Worm (Caenorhabditis elegans) whole organism, late embryonic: ENCODE measurements around the gene srlf-11.
A peak's percentile ranks its signal among the peaks of the same experiment; 100 is the strongest.

Source experiments
- C38D4.7 ChIP-seq: fragments of 200-800 bp; sonication (Bioruptor generic); optimal IDR thresholded peaks from 2 replicates; lab custom pipeline; 2018; ENCODE audit warnings: mild to moderate bottlenecking, missing genetic modification characterization, moderate library complexity, missing compliant biosample characterization
- K09A11.1 ChIP-seq: sonication (generic microtip); optimal IDR thresholded peaks from 2 replicates; lab custom pipeline; 2017; ENCODE audit warnings: antibody characterized with exemption, mild to moderate bottlenecking, missing genetic modification characterization, missing compliant biosample characterization; ENCODE audit not compliant: insufficient read depth
- T23F11.4 ChIP-seq: fragments of 200-800 bp; sonication (Bioruptor generic); optimal IDR thresholded peaks from 2 replicates; lab custom pipeline; 2018; ENCODE audit warnings: mild to moderate bottlenecking, missing genetic modification characterization, missing compliant biosample characterization
- ahr-1 ChIP-seq: sonication (generic microtip); optimal IDR thresholded peaks from 2 replicates; lab custom pipeline; 2016; ENCODE audit warnings: missing genetic modification characterization, missing compliant biosample characterization
- ama-1 ChIP-seq: fragments of 150-350 bp; optimal IDR thresholded peaks from 2 replicates; lab custom pipeline; 2014
- ceh-30 ChIP-seq: fragments of 150-350 bp; optimal IDR thresholded peaks from 2 replicates; lab custom pipeline; 2014; ENCODE audit warnings: missing biosample characterization, missing genetic modification characterization
- ceh-31 ChIP-seq: sonication (generic microtip); optimal IDR thresholded peaks from 2 replicates; lab custom pipeline; 2016; ENCODE audit warnings: missing genetic modification characterization, missing compliant biosample characterization
- ceh-34 ChIP-seq: sonication (generic microtip); optimal IDR thresholded peaks from 2 replicates; lab custom pipeline; 2016; ENCODE audit warnings: mild to moderate bottlenecking, missing genetic modification characterization, missing compliant biosample characterization
- ceh-48 ChIP-seq: sonication (generic microtip); optimal IDR thresholded peaks from 2 replicates; lab custom pipeline; 2016; ENCODE audit warnings: missing genetic modification characterization, inconsistent platforms, missing compliant biosample characterization
- ceh-6 ChIP-seq: fragments of 200-800 bp; sonication (Bioruptor generic); optimal IDR thresholded peaks from 2 replicates; lab custom pipeline; 2018; ENCODE audit warnings: mild to moderate bottlenecking, missing genetic modification characterization, missing compliant biosample characterization
- elt-2 ChIP-seq: sonication (generic microtip); optimal IDR thresholded peaks from 2 replicates; lab custom pipeline; 2016; ENCODE audit warnings: missing genetic modification reagents, missing genetic modification characterization, missing compliant biosample characterization
- elt-4 ChIP-seq: sonication (generic microtip); optimal IDR thresholded peaks from 2 replicates; lab custom pipeline; 2016; ENCODE audit warnings: missing genetic modification characterization, missing compliant biosample characterization
- ets-4 ChIP-seq: sonication (generic microtip); optimal IDR thresholded peaks from 2 replicates; lab custom pipeline; 2016; ENCODE audit warnings: missing genetic modification characterization, missing compliant biosample characterization
- eyg-1 ChIP-seq: sonication (generic microtip); optimal IDR thresholded peaks from 2 replicates; lab custom pipeline; 2016; ENCODE audit warnings: missing genotype, missing genetic modification characterization, missing compliant biosample characterization
- fax-1 ChIP-seq: sonication (generic microtip); optimal IDR thresholded peaks from 2 replicates; lab custom pipeline; 2016; ENCODE audit warnings: missing genotype, missing genetic modification characterization, missing compliant biosample characterization
- fkh-6 ChIP-seq: sonication (generic microtip); optimal IDR thresholded peaks from 2 replicates; lab custom pipeline; 2016; ENCODE audit warnings: missing genetic modification characterization, missing compliant biosample characterization
- hlh-13 ChIP-seq: fragments of 200-800 bp; sonication (Bioruptor generic); optimal IDR thresholded peaks from 2 replicates; lab custom pipeline; 2018; ENCODE audit warnings: mild to moderate bottlenecking, missing genetic modification characterization, missing compliant biosample characterization
- madf-2 ChIP-seq: sonication (generic microtip); optimal IDR thresholded peaks from 2 replicates; lab custom pipeline; 2017; ENCODE audit warnings: missing genetic modification characterization, missing compliant biosample characterization
- mec-3 ChIP-seq: sonication (generic microtip); optimal IDR thresholded peaks from 2 replicates; lab custom pipeline; 2016; ENCODE audit warnings: borderline replicate concordance, missing genetic modification characterization, missing compliant biosample characterization
- nfya-1 ChIP-seq: sonication (generic microtip); optimal IDR thresholded peaks from 2 replicates; lab custom pipeline; 2017; ENCODE audit warnings: missing genetic modification characterization, mild to moderate bottlenecking, missing compliant biosample characterization, antibody characterized with exemption, moderate library complexity
- pax-1 ChIP-seq: fragments of 150-350 bp; optimal IDR thresholded peaks from 2 replicates; lab custom pipeline; 2014; ENCODE audit warnings: missing biosample characterization, missing genetic modification characterization
- sdc-2 ChIP-seq: sonication (generic microtip); optimal IDR thresholded peaks from 2 replicates; lab custom pipeline; 2016; ENCODE audit warnings: missing genotype, missing genetic modification characterization, missing compliant biosample characterization
- sox-2 ChIP-seq: fragments of 200-800 bp; sonication (Bioruptor generic); IDR thresholded peaks from 2 replicates; pipeline ENCODE4 v1.3.6; 2022; ENCODE audit warnings: missing genetic modification reagents, missing genetic modification characterization, missing compliant biosample characterization
- syd-9 ChIP-seq: sonication (generic microtip); optimal IDR thresholded peaks from 2 replicates; lab custom pipeline; 2016; ENCODE audit warnings: mild to moderate bottlenecking, missing genetic modification characterization, moderate library complexity, missing compliant biosample characterization
- tbx-2 ChIP-seq: sonication (generic microtip); optimal IDR thresholded peaks from 2 replicates; lab custom pipeline; 2016; ENCODE audit warnings: missing genetic modification characterization, missing compliant biosample characterization
- unc-3 ChIP-seq, 2 experiments: fragments of 200-800 bp in 1 of 2; sonication (Bioruptor generic) in 1 of 2; sonication (generic microtip) in 1 of 2; conservative IDR thresholded peaks in 1 of 2; optimal IDR thresholded peaks in 1 of 2; 2 replicates each; pipeline versions ENCODE4 v1.3.6 to Lab custom; 2016 to 2022; ENCODE audit warnings: missing compliant biosample characterization in 2 of 2, missing genetic modification characterization in 2 of 2, missing genetic modification reagents in 1 of 2

srlf-11 gene

DNA sequence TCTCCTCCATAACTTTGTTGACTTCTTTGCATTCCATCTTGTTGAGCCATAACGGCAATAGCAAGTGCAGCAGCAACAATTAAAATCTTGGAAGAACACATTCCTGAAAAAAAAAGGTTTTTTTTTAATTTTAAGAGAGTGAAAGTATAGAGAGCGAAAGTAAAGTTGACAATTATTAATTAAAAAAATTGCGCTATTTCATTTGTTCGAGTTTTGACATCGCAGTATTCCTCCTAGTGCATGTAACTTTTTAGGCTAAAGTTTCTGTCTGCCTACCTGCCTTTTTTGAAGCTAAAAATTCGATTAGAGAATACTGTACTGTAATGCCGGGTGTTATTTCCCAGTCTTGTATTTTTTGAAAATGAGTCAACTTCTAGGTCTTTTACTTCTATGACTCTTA lies 6.2 kb upstream of the srlf-11 start, which contains the start of gene srlf-12 (continued):
- TF ChIP-seq C38D4.7 (GFP tag; lab: Kevin White, UChicago) = no peak
- no peak for TF ChIP-seq ahr-1 (tag; lab: Kevin White, UChicago)

DNA sequence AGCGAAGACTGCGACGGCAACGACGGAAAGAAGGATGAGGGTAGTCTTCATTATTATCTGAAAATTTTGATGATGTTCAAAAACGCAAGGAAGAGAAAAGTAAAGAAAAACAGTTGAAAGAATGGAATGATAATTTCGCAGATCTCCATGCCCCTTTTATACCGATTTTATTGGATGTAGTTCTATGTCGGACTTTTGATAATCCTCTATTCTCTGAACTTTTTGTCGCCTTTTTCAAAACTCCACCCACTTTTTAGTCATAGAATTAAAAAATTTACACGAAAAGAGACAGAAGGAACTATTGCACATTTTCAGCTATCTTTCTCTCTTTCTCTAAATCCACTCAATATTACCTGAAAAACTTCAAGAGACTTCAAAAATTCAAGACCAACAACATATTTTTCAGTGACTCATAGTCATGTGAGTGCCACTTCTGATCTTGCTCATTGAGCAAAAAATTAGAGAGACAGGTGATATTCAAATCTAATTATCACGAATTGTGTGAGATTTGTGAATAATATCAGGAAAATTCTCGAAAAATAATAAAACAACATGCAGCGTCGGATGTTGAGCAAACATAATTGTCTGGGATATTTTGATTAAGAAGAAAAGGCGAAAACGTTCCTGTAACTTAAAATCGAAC lies 4.1 kb upstream of the srlf-11 start, which contains the start of gene F13E9.15:
F13E9.15 (minus strand) TSS at position 51 of the 643 bp plus-strand sequence.
- TF ChIP-seq nfya-1 (tag; lab: Kevin White, UChicago) (no peak), ceh-34 (tag; lab: Kevin White, UChicago) (no peak), ceh-31 (no peak), sox-2 (GFP tag; lab: Robert Waterston, UW) (no peak), unc-3 (GFP tag; conservative IDR thresholded peaks at IDR 0.05; lab: Robert Waterston, UW) (no peak), unc-3 (tag; optimal IDR thresholded peaks at IDR 0.05; lab: Kevin White, UChicago) (no peak), elt-2 (tag; lab: Kevin White, UChicago) (no peak), ceh-30 (tag; lab: Kevin White, UChicago) (no peak), elt-4 (tag; lab: Kevin White, UChicago) (no peak)

DNA sequence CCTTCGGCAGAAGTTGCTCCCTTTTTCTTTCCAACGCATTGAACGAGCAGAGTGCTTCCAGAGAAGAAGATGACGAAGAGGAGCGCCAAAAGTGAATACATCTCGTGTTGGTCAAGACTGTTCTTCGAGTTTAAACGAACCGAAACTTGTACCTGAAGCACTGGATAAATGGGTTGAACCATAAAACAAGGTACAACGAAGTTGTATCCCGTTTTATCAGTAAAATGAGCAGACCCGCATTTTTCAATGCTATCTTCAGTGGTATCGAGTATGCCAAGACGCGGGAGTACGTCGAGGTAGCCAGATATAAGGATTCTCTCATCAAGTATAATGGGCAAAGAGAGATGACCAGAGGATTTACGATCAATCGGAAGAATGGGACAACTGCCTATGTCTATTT lies 1.5 kb upstream of the srlf-11 start, which contains the start of gene F13E9.16:
F13E9.16 (minus strand) TSS at position 101 of the 400 bp plus-strand sequence.
- TF ChIP-seq eyg-1 (tag; lab: Kevin White, UChicago) = no peak
- TF ChIP-seq, all 69 proteins: peak for 0

DNA sequence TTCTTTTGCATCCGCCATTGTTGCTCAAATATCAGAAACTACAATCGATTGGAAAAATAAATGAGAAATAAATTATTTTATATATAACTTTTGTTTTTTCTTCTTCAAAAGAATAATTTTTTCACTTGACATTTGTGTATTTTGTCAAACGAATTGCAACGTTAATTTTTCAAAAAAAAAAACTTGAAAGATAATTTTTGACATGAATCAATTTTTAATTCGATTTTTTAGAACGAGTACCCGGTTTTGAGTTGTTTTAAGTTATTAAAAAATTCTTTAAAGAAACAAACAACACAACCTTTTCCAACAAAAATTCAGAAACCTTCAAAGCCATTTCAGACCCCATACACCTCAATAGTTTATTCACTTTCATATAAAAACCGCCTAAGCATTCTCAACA lies 1.6 kb downstream of the srlf-11 start, which contains the start of gene F13E9.5:
F13E9.5 (minus strand) TSS at position 101 of the 400 bp plus-strand sequence.
- no peak for TF ChIP-seq mec-3 (tag; lab: Kevin White, UChicago)
- no peak for TF ChIP-seq sdc-2 (tag; lab: Kevin White, UChicago)
- no peak for TF ChIP-seq eyg-1 (tag; lab: Kevin White, UChicago)
- no peak for TF ChIP-seq unc-3 (GFP tag; conservative IDR thresholded peaks at IDR 0.05; lab: Robert Waterston, UW)
- TF ChIP-seq unc-3 (tag; optimal IDR thresholded peaks at IDR 0.05; lab: Kevin White, UChicago) = no peak
- no peak for TF ChIP-seq madf-2 (tag; lab: Kevin White, UChicago)
- TF ChIP-seq fkh-6 (tag; lab: Kevin White, UChicago) = no peak
- no peak for TF ChIP-seq ets-4 (tag; lab: Kevin White, UChicago)
- TF ChIP-seq ceh-48 (tag; lab: Kevin White, UChicago) = no peak
- TF ChIP-seq syd-9 (tag; lab: Kevin White, UChicago) = no peak
- no peak for TF ChIP-seq nfya-1 (tag; lab: Kevin White, UChicago)
- TF ChIP-seq tbx-2 (tag; lab: Kevin White, UChicago) = no peak
- no peak for TF ChIP-seq elt-2 (tag; lab: Kevin White, UChicago)
- TF ChIP-seq elt-4 (tag; lab: Kevin White, UChicago) = no peak

DNA sequence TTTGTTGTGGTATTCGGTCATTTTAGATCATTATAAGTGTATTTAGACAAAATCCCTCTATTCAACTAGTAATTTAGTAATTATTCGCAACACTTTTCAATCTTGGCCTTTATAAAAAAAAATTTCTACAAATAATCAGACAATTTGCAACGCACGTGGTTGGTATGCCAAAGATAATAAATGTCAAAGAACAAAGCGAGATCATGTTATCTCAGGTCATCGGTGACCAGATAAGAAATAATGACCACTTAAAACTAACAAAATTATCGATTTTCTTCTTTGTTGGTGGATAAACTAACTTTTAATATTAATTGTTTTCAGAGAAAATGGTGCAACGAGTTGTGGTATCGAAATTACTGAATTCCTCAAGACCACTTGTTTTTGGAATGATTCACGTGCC lies 4.6 kb downstream of the srlf-11 start, which contains the start of gene F13E9.13:
F13E9.13 (plus strand) TSS at position 317 of the 400 bp plus-strand sequence.
- no peak for TF ChIP-seq ceh-34 (tag; lab: Kevin White, UChicago)
- TF ChIP-seq fax-1 = no peak
- no peak for TF ChIP-seq ama-1 (lab: Kevin White, UChicago)
- TF ChIP-seq nfya-1 (tag; lab: Kevin White, UChicago) = no peak
- TF ChIP-seq ceh-48 (tag; lab: Kevin White, UChicago) = no peak
- TF ChIP-seq hlh-13 (GFP tag; lab: Kevin White, UChicago) = no peak
- TF ChIP-seq T23F11.4 = no peak
- TF ChIP-seq K09A11.1 (tag; lab: Kevin White, UChicago) = no peak
- TF ChIP-seq elt-2 (tag; lab: Kevin White, UChicago) = peak; percentile 86

DNA sequence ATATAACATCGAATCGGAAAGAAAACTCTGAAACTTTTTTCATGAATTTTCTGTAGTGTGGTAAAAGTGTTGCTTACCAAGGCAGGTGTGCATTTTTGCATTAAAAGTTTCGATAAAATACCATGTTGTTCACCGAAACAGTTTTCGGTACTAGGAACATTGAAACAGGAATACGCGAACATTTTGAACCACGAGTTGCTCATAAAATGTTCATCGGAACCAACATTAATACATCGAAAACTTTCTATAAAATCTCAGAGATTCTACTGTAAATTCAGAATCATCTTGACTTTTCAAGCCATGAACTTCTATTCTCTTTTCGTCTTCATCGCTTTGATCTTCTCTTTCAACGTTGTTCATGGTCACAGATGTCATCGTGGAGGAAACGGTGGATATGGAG lies 5.6 kb downstream of the srlf-11 start, which contains the start of gene fipr-15:
fipr-15 (plus strand) TSS at position 301 of the 400 bp plus-strand sequence.
- no peak for TF ChIP-seq mec-3 (tag; lab: Kevin White, UChicago)
- no peak for TF ChIP-seq ceh-6 (GFP tag; lab: Kevin White, UChicago)
- TF ChIP-seq ceh-34 (tag; lab: Kevin White, UChicago) = no peak
- no peak for TF ChIP-seq pax-1 (tag; lab: Kevin White, UChicago)
- TF ChIP-seq sdc-2 (tag; lab: Kevin White, UChicago) = no peak
